Fruit fly (Drosophila melanogaster) ovary, adult (tissue): Measurements from ENCODE around the gene CG31038.

Source experiments
- CG17801 ChIP-seq: fragments of 200-800 bp; optimal IDR thresholded peaks from 2 replicates; lab custom pipeline; 2019; ENCODE audit warnings: missing biosample characterization, mild to moderate bottlenecking, missing genetic modification characterization, moderate library complexity; ENCODE audit not compliant: partially characterized antibody

Gene CG31038

dm6 chr3R:29876733-29877193 lies at the start of gene CG31038:
Gene CG31038 (plus strand): TSS chr3R:29877059.
- TF ChIP-seq CG17801 (GFP tag; lab: Kevin White, UChicago), result peak; percentile 27

- TF ChIP-seq CG17801 (GFP tag; lab: Kevin White, UChicago), result no peak
Measured at dm6 chr3R:29829228-29829786, 47.6 kb upstream of the CG31038 start.

dm6 chr3R:29830925-29831324 lies 45.9 kb upstream of the CG31038 start:
- TF ChIP-seq CG17801 (GFP tag; lab: Kevin White, UChicago), result no peak

- no peak for TF ChIP-seq CG17801 (GFP tag; lab: Kevin White, UChicago)
Measured at dm6 chr3R:29834759-29835709, 41.8 kb upstream of the CG31038 start, which contains the start of gene Atg16. Gene Atg16 (minus strand): TSS chr3R:29835101.

dm6 chr3R:29835710-29836049 lies 41.2 kb upstream of the CG31038 start, which contains the start of gene Prtl99C:
Gene Prtl99C (plus strand): TSS chr3R:29835950.
- TF ChIP-seq CG17801 (GFP tag; lab: Kevin White, UChicago), result no peak

- TF ChIP-seq CG17801 (GFP tag; lab: Kevin White, UChicago), result no peak
Measured at dm6 chr3R:29836188-29836587, 40.7 kb upstream of the CG31038 start, which contains the start of gene CG42592. Gene CG42592 (minus strand): TSS chr3R:29836288.

- no peak for TF ChIP-seq CG17801 (GFP tag; lab: Kevin White, UChicago)
Measured at dm6 chr3R:29837771-29838170, 39.1 kb upstream of the CG31038 start.

dm6 chr3R:29838751-29839150 lies 38.1 kb upstream of the CG31038 start:
- no peak for TF ChIP-seq CG17801 (GFP tag; lab: Kevin White, UChicago)

dm6 chr3R:29839707-29840311 lies 37.0 kb upstream of the CG31038 start:
- TF ChIP-seq CG17801 (GFP tag; lab: Kevin White, UChicago), result peak; percentile 3

dm6 chr3R:29841293-29841791 lies 35.5 kb upstream of the CG31038 start, which contains the start of gene Cad99C:
Gene Cad99C (plus strand): TSS chr3R:29841657.
- no peak for TF ChIP-seq CG17801 (GFP tag; lab: Kevin White, UChicago)

dm6 chr3R:29847126-29847525 lies 29.7 kb upstream of the CG31038 start:
- TF ChIP-seq CG17801 (GFP tag; lab: Kevin White, UChicago), result no peak

- no peak for TF ChIP-seq CG17801 (GFP tag; lab: Kevin White, UChicago)
Measured at dm6 chr3R:29857228-29857627, 19.6 kb upstream of the CG31038 start, which contains the start of gene dgt1. Gene dgt1 (minus strand): TSS chr3R:29857491.

- TF ChIP-seq CG17801 (GFP tag; lab: Kevin White, UChicago), result no peak
Measured at dm6 chr3R:29858806-29859205, 18.1 kb upstream of the CG31038 start, which contains the start of gene CG7824. Gene CG7824 (minus strand): TSS chr3R:29858936.

- TF ChIP-seq CG17801 (GFP tag; lab: Kevin White, UChicago), result peak; percentile 27
Measured at dm6 chr3R:29859763-29860162, 17.1 kb upstream of the CG31038 start.
